Worm (Caenorhabditis elegans) whole organism, mixed stage, embryonic: ENCODE measurements around the gene acl-8.

Source experiments
- cnd-1 ChIP-seq: fragments of 200-800 bp; sonication (Bioruptor generic); optimal IDR thresholded peaks from 2 replicates; lab custom pipeline; 2018; ENCODE audit warnings: mild to moderate bottlenecking, missing genetic modification characterization, missing compliant biosample characterization
- elt-1 ChIP-seq: sonication (generic microtip); optimal IDR thresholded peaks from 2 replicates; lab custom pipeline; 2017; ENCODE audit warnings: missing genetic modification characterization, mild to moderate bottlenecking, missing compliant biosample characterization, antibody characterized with exemption, moderate library complexity, borderline replicate concordance; ENCODE audit not compliant: insufficient read depth
- lin-13 ChIP-seq: fragments of 150-350 bp; optimal IDR thresholded peaks from 2 replicates; lab custom pipeline; 2014; ENCODE audit warnings: missing biosample characterization, missing genetic modification characterization
- lsy-2 ChIP-seq: fragments of 150-350 bp; optimal IDR thresholded peaks from 2 replicates; lab custom pipeline; 2014; ENCODE audit warnings: missing biosample characterization, missing genetic modification characterization
- nhr-12 ChIP-seq: fragments of 150-350 bp; optimal IDR thresholded peaks from 2 replicates; lab custom pipeline; 2014; ENCODE audit warnings: missing biosample characterization, missing genetic modification characterization
- nhr-237 ChIP-seq: fragments of 150-350 bp; optimal IDR thresholded peaks from 2 replicates; lab custom pipeline; 2014; ENCODE audit warnings: missing biosample characterization, missing genetic modification characterization
- nhr-28 ChIP-seq: fragments of 150-350 bp; optimal IDR thresholded peaks from 2 replicates; lab custom pipeline; 2014; ENCODE audit warnings: missing biosample characterization, missing genetic modification characterization
- nhr-76 ChIP-seq: sonication (generic microtip); optimal IDR thresholded peaks from 2 replicates; lab custom pipeline; 2017; ENCODE audit warnings: missing biosample characterization, missing genetic modification characterization
- snpc-4 ChIP-seq: fragments of 150-350 bp; optimal IDR thresholded peaks from 2 replicates; lab custom pipeline; 2014; ENCODE audit warnings: missing biosample characterization, missing genetic modification characterization
- unc-39 ChIP-seq: fragments of 150-350 bp; optimal IDR thresholded peaks from 2 replicates; lab custom pipeline; 2014; ENCODE audit warnings: missing biosample characterization, missing genetic modification characterization
- unc-62 ChIP-seq: fragments of 150-350 bp; optimal IDR thresholded peaks from 2 replicates; lab custom pipeline; 2014; ENCODE audit warnings: missing biosample characterization, missing genetic modification reagents, missing genetic modification characterization
- ztf-11 ChIP-seq: fragments of 150-350 bp; optimal IDR thresholded peaks from 2 replicates; lab custom pipeline; 2014; ENCODE audit warnings: missing biosample characterization, missing genetic modification characterization

DNA sequence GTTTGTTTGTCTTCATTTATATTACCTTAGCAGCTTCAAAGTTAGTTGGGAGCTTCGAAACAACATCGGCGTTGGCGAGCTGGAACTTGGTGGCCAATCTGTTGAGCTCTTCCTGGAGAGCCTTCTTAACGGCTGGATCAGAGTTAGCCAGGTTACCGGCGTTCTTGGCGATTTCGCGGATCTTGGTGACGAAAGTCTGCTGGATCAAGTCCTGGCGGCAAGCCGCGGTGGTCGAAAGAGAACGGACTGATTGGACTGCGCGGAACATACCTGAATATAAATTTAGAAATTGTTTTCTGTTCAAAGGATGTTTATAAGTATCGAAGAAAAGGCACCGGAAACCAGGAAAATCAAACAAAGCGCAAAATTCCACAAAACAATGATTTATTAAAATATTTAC is 23.8 kb upstream of the acl-8 start, which contains the start of gene atp-4:
- TF ChIP-seq cnd-1 (tag; lab: Kevin White, UChicago), result no peak
- TF ChIP-seq snpc-4, result no peak
- TF ChIP-seq nhr-28, result no peak
- no peak for TF ChIP-seq nhr-76
- TF ChIP-seq unc-39 (tag; lab: Kevin White, UChicago), result no peak
- TF ChIP-seq ztf-11 (tag; lab: Kevin White, UChicago), result no peak
- TF ChIP-seq lsy-2 (tag; lab: Kevin White, UChicago), result no peak
- TF ChIP-seq nhr-237 (tag; lab: Kevin White, UChicago), result no peak
- no peak for TF ChIP-seq unc-62 (GFP tag; lab: Kevin White, UChicago)
- TF ChIP-seq nhr-12 (tag; lab: Kevin White, UChicago), result no peak
- TF ChIP-seq lin-13 (tag; lab: Kevin White, UChicago), result no peak
- no peak for TF ChIP-seq elt-1
